Fruit fly (Drosophila melanogaster) whole organism, adult: ENCODE data around the gene Gba1a.
A peak's percentile ranks its signal among the peaks of the same experiment; 100 is the strongest.

Experiments
- CG11617 ChIP-seq: fragments of 200-800 bp; sonication (Bioruptor generic); optimal IDR thresholded peaks from 2 replicates; lab custom pipeline; 2017; ENCODE audit warnings: mild to moderate bottlenecking, missing biosample characterization, missing genetic modification reagents, missing genetic modification characterization
- CG12768 ChIP-seq: fragments of 200-800 bp; sonication (Bioruptor generic); optimal IDR thresholded peaks from 2 replicates; lab custom pipeline; 2017; ENCODE audit warnings: missing biosample characterization, missing genetic modification characterization, mild to moderate bottlenecking, moderate library complexity, missing genetic modification reagents
- CG14711 ChIP-seq: fragments of 200-800 bp; sonication (Bioruptor generic); optimal IDR thresholded peaks from 2 replicates; lab custom pipeline; 2018; ENCODE audit warnings: missing biosample characterization, mild to moderate bottlenecking, missing genetic modification characterization, moderate library complexity
- CG1620 ChIP-seq: fragments of 200-800 bp; sonication (Bioruptor generic); optimal IDR thresholded peaks from 2 replicates; lab custom pipeline; 2016; ENCODE audit warnings: missing biosample characterization, missing genetic modification characterization
- CG33017 ChIP-seq: fragments of 200-800 bp; sonication (Bioruptor generic); optimal IDR thresholded peaks from 2 replicates; lab custom pipeline; 2018; ENCODE audit warnings: missing biosample characterization, mild to moderate bottlenecking, missing genetic modification characterization, moderate library complexity
- CG5204 ChIP-seq: fragments of 200-800 bp; sonication (Bioruptor generic); optimal IDR thresholded peaks from 2 replicates; lab custom pipeline; 2016; ENCODE audit warnings: missing biosample characterization, missing genetic modification characterization
- CG7045 ChIP-seq: fragments of 200-800 bp; sonication (Bioruptor generic); optimal IDR thresholded peaks from 2 replicates; lab custom pipeline; 2017; ENCODE audit warnings: missing biosample characterization, mild to moderate bottlenecking, missing genetic modification characterization
- CG7101 ChIP-seq: fragments of 200-800 bp; sonication (Bioruptor generic); optimal IDR thresholded peaks from 2 replicates; lab custom pipeline; 2018; ENCODE audit warnings: missing biosample characterization, mild to moderate bottlenecking, missing genetic modification characterization, moderate library complexity
- Clk ChIP-seq: fragments of 200-800 bp; sonication (Bioruptor generic); optimal IDR thresholded peaks from 2 replicates; lab custom pipeline; 2017; ENCODE audit warnings: missing biosample characterization, missing genetic modification characterization
- Crg-1 ChIP-seq: fragments of 200-800 bp; sonication (Bioruptor generic); optimal IDR thresholded peaks from 2 replicates; lab custom pipeline; 2016; ENCODE audit warnings: missing biosample characterization, missing genetic modification characterization
- Hr96 ChIP-seq: fragments of 200-800 bp; sonication (Bioruptor generic); optimal IDR thresholded peaks from 2 replicates; lab custom pipeline; 2016; ENCODE audit warnings: missing biosample characterization, missing genetic modification characterization
- Mnt ChIP-seq: fragments of 200-800 bp; sonication (Bioruptor generic); optimal IDR thresholded peaks from 2 replicates; lab custom pipeline; 2016; ENCODE audit warnings: missing biosample characterization, mild to moderate bottlenecking, missing genetic modification characterization
- bab1 ChIP-seq: fragments of 200-800 bp; sonication (Bioruptor generic); optimal IDR thresholded peaks from 3 replicates; lab custom pipeline; 2019; ENCODE audit warnings: missing biosample characterization, mild to moderate bottlenecking, missing genetic modification characterization, moderate library complexity
- cic ChIP-seq: fragments of 200-800 bp; sonication (Bioruptor generic); optimal IDR thresholded peaks from 2 replicates; lab custom pipeline; 2017; ENCODE audit warnings: missing biosample characterization, mild to moderate bottlenecking, missing genetic modification characterization, moderate library complexity
- cnc ChIP-seq, 2 experiments: fragments of >200 bp; optimal IDR thresholded peaks; 2 replicates each; lab custom pipeline; 2017
- kay ChIP-seq: fragments of 200-800 bp; sonication (Bioruptor generic); peaks from one replicate; lab custom pipeline; 2016; ENCODE audit warnings: missing biosample characterization, missing genetic modification characterization, borderline replicate concordance
- ovo ChIP-seq: fragments of 200-800 bp; sonication (Bioruptor generic); optimal IDR thresholded peaks from 2 replicates; lab custom pipeline; 2016; ENCODE audit warnings: missing biosample characterization, missing genetic modification characterization
- pad ChIP-seq: fragments of 200-800 bp; sonication (Bioruptor generic); optimal IDR thresholded peaks from 3 replicates; lab custom pipeline; 2017; ENCODE audit warnings: missing biosample characterization, missing genetic modification characterization, mild to moderate bottlenecking, moderate library complexity, missing genetic modification reagents
- tj ChIP-seq: fragments of 200-800 bp; sonication (Bioruptor generic); optimal IDR thresholded peaks from 3 replicates; lab custom pipeline; 2017; ENCODE audit warnings: missing biosample characterization, mild to moderate bottlenecking, missing genetic modification characterization, moderate library complexity
- toe ChIP-seq: fragments of 200-800 bp; sonication (Bioruptor generic); optimal IDR thresholded peaks from 2 replicates; lab custom pipeline; 2016; ENCODE audit warnings: missing biosample characterization, missing genetic modification characterization

The Gba1a gene

dm6 chr3R:23724843-23725506, 24.6 kb downstream of the Gba1a start:
- no peak for TF ChIP-seq Clk (GFP tag; lab: Kevin White, UChicago)
- TF ChIP-seq cnc (optimal IDR thresholded peaks at IDR 0.05; lab: Kevin White, UChicago): peak in 1 of 2 experiments; percentile 16
- TF ChIP-seq CG1620 (GFP tag; lab: Kevin White, UChicago): no peak
- no peak for TF ChIP-seq CG7045 (GFP tag; lab: Kevin White, UChicago)
- peak; percentile 24 for TF ChIP-seq CG33017 (tag; lab: Kevin White, UChicago)
- TF ChIP-seq kay (GFP tag; lab: Kevin White, UChicago): no peak
- TF ChIP-seq bab1: no peak
- no peak for TF ChIP-seq CG11617
- no peak for TF ChIP-seq Hr96
- no peak for TF ChIP-seq CG7101 (tag; lab: Kevin White, UChicago)
- TF ChIP-seq CG5204 (GFP tag; lab: Kevin White, UChicago): no peak
- TF ChIP-seq cic (GFP tag; lab: Kevin White, UChicago): peak; percentile 90
- TF ChIP-seq pad (GFP tag; lab: Kevin White, UChicago): no peak
- peak; percentile 34 for TF ChIP-seq Mnt (GFP tag; lab: Kevin White, UChicago)
- no peak for TF ChIP-seq ovo
- peak; percentile 18 for TF ChIP-seq CG12768
- TF ChIP-seq Crg-1 (GFP tag; lab: Kevin White, UChicago): no peak
- no peak for TF ChIP-seq CG14711
- TF ChIP-seq tj (GFP tag; lab: Kevin White, UChicago): no peak
- no peak for TF ChIP-seq toe (GFP tag; lab: Kevin White, UChicago)

DNA sequence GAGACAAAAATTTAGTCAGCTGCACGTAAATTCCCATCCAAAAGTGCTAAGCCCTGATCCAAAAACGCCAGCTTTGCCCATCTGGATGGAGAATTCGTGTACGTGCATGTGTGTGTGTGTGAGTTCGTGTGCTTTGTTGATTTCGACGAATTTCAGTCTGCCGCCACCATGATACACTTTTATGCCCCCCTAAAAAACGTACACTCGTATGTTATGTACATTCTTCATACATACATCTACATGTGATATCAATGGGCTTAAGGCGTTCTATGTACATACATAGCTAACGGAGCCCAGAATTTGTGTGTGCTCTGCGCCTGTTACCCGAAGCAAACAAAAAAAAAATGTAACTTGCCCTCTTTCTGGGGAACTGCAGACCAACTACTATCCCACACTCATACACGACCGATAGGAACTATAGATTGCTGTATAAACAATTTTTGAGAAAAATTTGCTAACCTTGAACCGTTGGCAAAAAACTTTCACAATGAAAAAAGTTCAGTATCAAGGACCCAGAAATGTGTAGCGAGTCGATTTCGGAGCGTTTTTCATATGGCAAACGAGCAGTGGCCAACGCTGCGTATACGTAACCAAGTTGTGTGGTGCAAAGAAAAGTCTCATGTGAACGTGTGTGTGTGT, 25.4 kb downstream of the Gba1a start:
- TF ChIP-seq cnc (optimal IDR thresholded peaks at IDR 0.05; lab: Kevin White, UChicago) (no peak), bab1 (no peak), cic (GFP tag; lab: Kevin White, UChicago) (no peak), CG1620 (GFP tag; lab: Kevin White, UChicago) (no peak), CG12768 (peak; percentile 32), ovo (no peak), toe (GFP tag; lab: Kevin White, UChicago) (no peak)

DNA sequence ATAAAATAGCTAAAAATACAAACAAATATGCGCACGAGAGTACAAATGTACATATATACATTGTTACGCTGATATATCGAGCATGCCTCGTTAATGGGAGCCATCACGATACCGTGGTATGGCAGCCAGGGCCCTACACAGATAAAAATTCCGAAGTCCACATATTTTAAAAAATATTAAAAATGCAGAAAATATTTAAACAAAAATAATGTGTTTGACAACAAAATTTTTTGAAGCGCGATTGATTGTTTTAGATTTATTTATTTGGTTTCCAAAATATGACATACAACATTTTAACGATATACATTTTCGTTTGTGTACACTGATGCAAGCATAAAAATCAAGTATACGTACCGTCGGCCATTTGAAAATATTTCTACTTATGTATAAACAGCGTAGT, 26.3 kb downstream of the Gba1a start:
- TF ChIP-seq CG7045 (GFP tag; lab: Kevin White, UChicago): peak; percentile 78
- TF ChIP-seq Crg-1 (GFP tag; lab: Kevin White, UChicago): no peak
- peak; percentile 76 for TF ChIP-seq CG7101 (tag; lab: Kevin White, UChicago)
- peak; percentile 67 for TF ChIP-seq toe (GFP tag; lab: Kevin White, UChicago)
- TF ChIP-seq kay (GFP tag; lab: Kevin White, UChicago): peak; percentile 88
- TF ChIP-seq cnc (optimal IDR thresholded peaks at IDR 0.05; lab: Kevin White, UChicago): no peak
- peak; percentile 20 for TF ChIP-seq bab1
- TF ChIP-seq Clk (GFP tag; lab: Kevin White, UChicago): no peak
- TF ChIP-seq cic (GFP tag; lab: Kevin White, UChicago): no peak
- TF ChIP-seq CG12768: peak; percentile 49
- no peak for TF ChIP-seq ovo
- TF ChIP-seq CG1620 (GFP tag; lab: Kevin White, UChicago): no peak
- peak; percentile 25 for TF ChIP-seq Mnt (GFP tag; lab: Kevin White, UChicago)
- TF ChIP-seq CG11617: peak; percentile 69
- TF ChIP-seq tj (GFP tag; lab: Kevin White, UChicago): peak; percentile 13
- peak; percentile 87 for TF ChIP-seq CG33017 (tag; lab: Kevin White, UChicago)
- peak; percentile 4 for TF ChIP-seq Hr96
- peak; percentile 22 for TF ChIP-seq pad (GFP tag; lab: Kevin White, UChicago)
- TF ChIP-seq CG5204 (GFP tag; lab: Kevin White, UChicago): peak; percentile 66
- peak; percentile 79 for TF ChIP-seq CG14711

DNA sequence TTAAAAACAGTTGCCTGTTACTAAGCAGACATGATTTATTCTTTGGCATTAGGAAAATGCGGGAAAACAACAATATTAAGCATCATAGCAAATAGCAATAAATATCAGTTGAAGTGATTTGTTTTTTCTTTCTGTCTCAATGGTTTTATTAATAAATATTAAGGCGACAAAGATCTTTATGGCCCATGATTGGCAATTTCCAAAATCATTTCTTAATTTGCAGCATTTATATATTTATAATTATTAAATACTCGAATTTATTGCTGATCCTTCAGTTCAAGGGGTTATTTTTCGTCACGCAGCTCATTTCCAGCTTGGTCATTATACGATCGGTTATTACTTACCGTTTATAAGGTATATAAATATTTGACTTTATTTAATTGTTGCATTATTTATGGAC, 27.2 kb downstream of the Gba1a start:
- TF ChIP-seq kay (GFP tag; lab: Kevin White, UChicago): no peak
- no peak for TF ChIP-seq CG11617

DNA sequence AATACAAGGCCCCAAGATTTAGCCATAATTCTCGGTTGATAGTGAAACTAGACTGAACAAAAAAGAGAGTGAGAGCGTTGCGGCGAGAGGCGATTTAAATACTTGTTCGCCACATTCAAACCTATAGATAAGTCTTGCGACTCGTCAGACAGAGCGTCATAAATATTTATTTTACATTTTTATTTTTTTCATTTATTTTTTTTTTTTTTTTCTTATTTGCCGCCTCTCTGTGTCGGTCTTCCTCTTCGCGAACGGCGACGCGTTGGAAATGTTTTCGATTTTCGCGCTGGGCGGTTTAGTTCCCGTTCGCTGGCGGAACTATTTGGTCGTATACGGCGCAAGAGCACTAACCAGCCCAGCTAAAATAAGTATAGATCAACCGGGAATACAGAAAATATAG, 27.7 kb downstream of the Gba1a start:
- peak; percentile 85 for TF ChIP-seq cic (GFP tag; lab: Kevin White, UChicago)
- no peak for TF ChIP-seq CG1620 (GFP tag; lab: Kevin White, UChicago)
- no peak for TF ChIP-seq Clk (GFP tag; lab: Kevin White, UChicago)
- peak; percentile 22 for TF ChIP-seq tj (GFP tag; lab: Kevin White, UChicago)
- no peak for TF ChIP-seq cnc (optimal IDR thresholded peaks at IDR 0.05; lab: Kevin White, UChicago)
- peak; percentile 24 for TF ChIP-seq ovo
- TF ChIP-seq CG14711: no peak
- peak; percentile 62 for TF ChIP-seq Mnt (GFP tag; lab: Kevin White, UChicago)
- TF ChIP-seq Hr96: no peak
- TF ChIP-seq CG7045 (GFP tag; lab: Kevin White, UChicago): no peak
- TF ChIP-seq pad (GFP tag; lab: Kevin White, UChicago): no peak
- TF ChIP-seq CG11617: no peak
- TF ChIP-seq kay (GFP tag; lab: Kevin White, UChicago): peak; percentile 96
- TF ChIP-seq toe (GFP tag; lab: Kevin White, UChicago): no peak
- TF ChIP-seq CG12768: peak; percentile 79
- TF ChIP-seq CG7101 (tag; lab: Kevin White, UChicago): peak; percentile 26
- TF ChIP-seq CG33017 (tag; lab: Kevin White, UChicago): peak; percentile 53
- TF ChIP-seq bab1: no peak
- TF ChIP-seq Crg-1 (GFP tag; lab: Kevin White, UChicago): no peak
- peak; percentile 16 for TF ChIP-seq CG5204 (GFP tag; lab: Kevin White, UChicago)

DNA sequence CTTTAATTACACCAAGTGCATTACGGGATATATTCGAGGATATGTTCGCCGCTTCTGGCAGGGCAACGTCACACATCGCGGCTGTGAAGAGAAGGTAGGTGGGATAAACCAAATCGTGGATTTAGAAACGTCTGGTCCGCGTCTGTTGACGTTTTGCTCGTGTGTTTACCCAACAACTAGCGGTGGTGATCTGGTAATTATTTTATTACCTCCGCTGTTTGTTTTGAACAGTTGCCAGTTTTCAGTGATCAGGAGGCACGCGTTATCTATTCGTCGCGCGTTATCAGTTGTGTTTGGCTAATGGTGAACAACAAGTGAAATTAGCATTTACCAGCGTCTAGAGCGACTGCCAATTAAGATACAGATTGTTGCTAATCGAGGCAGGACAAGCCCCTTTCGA, 28.6 kb downstream of the Gba1a start:
- TF ChIP-seq Mnt (GFP tag; lab: Kevin White, UChicago) (peak; percentile 61), CG7045 (GFP tag; lab: Kevin White, UChicago) (peak; percentile 74), CG5204 (GFP tag; lab: Kevin White, UChicago) (no peak), Hr96 (no peak), toe (GFP tag; lab: Kevin White, UChicago) (peak; percentile 7), CG7101 (tag; lab: Kevin White, UChicago) (peak; percentile 71), CG1620 (GFP tag; lab: Kevin White, UChicago) (no peak), ovo (peak; percentile 65), cnc (optimal IDR thresholded peaks at IDR 0.05; lab: Kevin White, UChicago) (no peak), pad (GFP tag; lab: Kevin White, UChicago) (peak; percentile 42), CG14711 (peak; percentile 37), bab1 (no peak), kay (GFP tag; lab: Kevin White, UChicago) (peak; percentile 57), Clk (GFP tag; lab: Kevin White, UChicago) (peak; percentile 23), cic (GFP tag; lab: Kevin White, UChicago) (peak; percentile 91), CG11617 (peak; percentile 37), Crg-1 (GFP tag; lab: Kevin White, UChicago) (peak; percentile 77), CG33017 (tag; lab: Kevin White, UChicago) (peak; percentile 82), CG12768 (peak; percentile 77), tj (GFP tag; lab: Kevin White, UChicago) (no peak)
